Worm (Caenorhabditis elegans) whole organism, midembryonic: Measurements from ENCODE around the gene M01F1.9.

ENCODE experiments used
- klf-2 ChIP-seq: fragments of 200-800 bp; sonication (Bioruptor generic); conservative IDR thresholded peaks from 2 replicates; pipeline ENCODE4 v1.3.6; 2022; ENCODE audit warnings: missing genetic modification reagents, missing genetic modification characterization, missing compliant biosample characterization
- ztf-23 ChIP-seq: fragments of 200-800 bp; sonication (Bioruptor generic); IDR thresholded peaks from 2 replicates; pipeline ENCODE4 v1.3.6; 2022; ENCODE audit warnings: missing genetic modification reagents, missing genetic modification characterization, missing compliant biosample characterization
- ztf-29 ChIP-seq: fragments of 200-800 bp; sonication (Bioruptor generic); IDR thresholded peaks from 2 replicates; pipeline ENCODE4 v1.3.6; 2022; ENCODE audit warnings: missing genetic modification reagents, missing genetic modification characterization, missing compliant biosample characterization

Gene M01F1.9

ce11 chrIII:3444139-3444538 lies 54.7 kb downstream of the M01F1.9 start, which contains the start of gene spe-41:
Gene spe-41 (minus strand): TSS chrIII:3444210.
- TF ChIP-seq klf-2 (no peak), ztf-29 (GFP tag; lab: Robert Waterston, UW) (no peak), ztf-23 (GFP tag; lab: Robert Waterston, UW) (no peak)
